Worm (Caenorhabditis elegans): ENCODE results near the gene ekl-5.

Gene ekl-5

ce11 chrX:13934574-13934973 lies 17.6 kb upstream of the ekl-5 start, which contains the start of gene elt-3:
elt-3 (plus strand) TSS chrX:13934874.
- TF ChIP-seq sdc-2 (tag; optimal IDR thresholded peaks at IDR 0.05), result no peak
- TF ChIP-seq pros-1 (tag; optimal IDR thresholded peaks at IDR 0.05), result no peak
- TF ChIP-seq ceh-19 (GFP tag; optimal IDR thresholded peaks at IDR 0.05), result no peak
- no peak for TF ChIP-seq Y22D7AL.16 (tag; optimal IDR thresholded peaks at IDR 0.05)
- no peak for TF ChIP-seq pha-2 (tag; optimal IDR thresholded peaks at IDR 0.05)
- TF ChIP-seq unc-42 (tag; optimal IDR thresholded peaks at IDR 0.05), result no peak
- TF ChIP-seq sox-4 (tag; optimal IDR thresholded peaks at IDR 0.05), result no peak
- TF ChIP-seq gmeb-2 (tag; optimal IDR thresholded peaks at IDR 0.05), result no peak
- TF ChIP-seq fkh-6 (tag; optimal IDR thresholded peaks at IDR 0.05), result no peak
- TF ChIP-seq hlh-8 (tag; optimal IDR thresholded peaks at IDR 0.05), result no peak
- no peak for TF ChIP-seq zip-5 (tag; optimal IDR thresholded peaks at IDR 0.05)
- TF ChIP-seq C38D4.7 (GFP tag; optimal IDR thresholded peaks at IDR 0.05), result no peak
- TF ChIP-seq ceh-6 (GFP tag; optimal IDR thresholded peaks at IDR 0.05), result no peak
- TF ChIP-seq hlh-15 (tag; optimal IDR thresholded peaks at IDR 0.05), result no peak
- no peak for TF ChIP-seq eyg-1 (tag; optimal IDR thresholded peaks at IDR 0.05)
- TF ChIP-seq nhr-11 (tag; optimal IDR thresholded peaks at IDR 0.05), result no peak
- TF ChIP-seq dve-1 (tag; optimal IDR thresholded peaks at IDR 0.05), result no peak
- TF ChIP-seq lin-11 (tag; optimal IDR thresholded peaks at IDR 0.05), result no peak
- no peak for TF ChIP-seq unc-3 (GFP tag; conservative IDR thresholded peaks at IDR 0.05)
- no peak for TF ChIP-seq unc-3 (tag; optimal IDR thresholded peaks at IDR 0.05)

- no peak for TF ChIP-seq dve-1 (tag; optimal IDR thresholded peaks at IDR 0.05)
- no peak for TF ChIP-seq lim-6 (tag; optimal IDR thresholded peaks at IDR 0.05)
- no peak for TF ChIP-seq pha-2 (tag; optimal IDR thresholded peaks at IDR 0.05)
- no peak for TF ChIP-seq syd-9 (tag; optimal IDR thresholded peaks at IDR 0.05)
- no peak for TF ChIP-seq hlh-13 (GFP tag; optimal IDR thresholded peaks at IDR 0.05)
- no peak for TF ChIP-seq hlh-8 (tag; optimal IDR thresholded peaks at IDR 0.05)
- no peak for TF ChIP-seq madf-2 (tag; optimal IDR thresholded peaks at IDR 0.05)
- no peak for TF ChIP-seq ceh-22 (tag; optimal IDR thresholded peaks at IDR 0.05)
- no peak for TF ChIP-seq hlh-30 (tag; optimal IDR thresholded peaks at IDR 0.05; ENCODE audit: insufficient read depth)
- TF ChIP-seq sox-4 (tag; optimal IDR thresholded peaks at IDR 0.05), result no peak
- no peak for TF ChIP-seq ets-4 (tag; optimal IDR thresholded peaks at IDR 0.05)
Observed at ce11 chrX:13929534-13929933, 12.6 kb upstream of the ekl-5 start, which contains the start of gene meg-1. meg-1 (minus strand) TSS chrX:13929634.

- no peak for TF ChIP-seq tbx-7 (tag; optimal IDR thresholded peaks at IDR 0.05)
- no peak for TF ChIP-seq ceh-48 (tag; optimal IDR thresholded peaks at IDR 0.05)
- TF ChIP-seq gmeb-2 (tag; optimal IDR thresholded peaks at IDR 0.05), result no peak
- TF ChIP-seq nhr-232 (tag; optimal IDR thresholded peaks at IDR 0.05), result no peak
- no peak for TF ChIP-seq tbx-2 (tag; optimal IDR thresholded peaks at IDR 0.05)
- no peak for TF ChIP-seq lim-6 (tag; optimal IDR thresholded peaks at IDR 0.05)
- no peak for TF ChIP-seq ref-2 (tag; optimal IDR thresholded peaks at IDR 0.05)
- TF ChIP-seq unc-86 (tag; optimal IDR thresholded peaks at IDR 0.05), result no peak
- no peak for TF ChIP-seq ceh-18 (tag; optimal IDR thresholded peaks at IDR 0.05)
- TF ChIP-seq mec-3 (tag; optimal IDR thresholded peaks at IDR 0.05; ENCODE audit: borderline replicate concordance), result no peak
- TF ChIP-seq ceh-34 (tag; optimal IDR thresholded peaks at IDR 0.05), result no peak
- no peak for TF ChIP-seq fkh-10 (GFP tag; optimal IDR thresholded peaks at IDR 0.05)
- TF ChIP-seq ceh-45 (GFP tag; IDR thresholded peaks at IDR 0.05), result no peak
- no peak for TF ChIP-seq unc-3 (GFP tag; conservative IDR thresholded peaks at IDR 0.05)
- no peak for TF ChIP-seq unc-3 (tag; optimal IDR thresholded peaks at IDR 0.05)
- TF ChIP-seq unc-42 (tag; optimal IDR thresholded peaks at IDR 0.05), result no peak
Observed at ce11 chrX:13928532-13928931, 11.6 kb upstream of the ekl-5 start.

- TF ChIP-seq pha-4 (tag; optimal IDR thresholded peaks at IDR 0.05), result no peak
- TF ChIP-seq hlh-15 (tag; optimal IDR thresholded peaks at IDR 0.05), result no peak
- TF ChIP-seq pha-2 (tag; optimal IDR thresholded peaks at IDR 0.05), result no peak
- TF ChIP-seq ceh-31 (tag; optimal IDR thresholded peaks at IDR 0.05), result no peak
- TF ChIP-seq nfya-1 (tag; optimal IDR thresholded peaks at IDR 0.05), result no peak
- no peak for TF ChIP-seq T23F11.4 (GFP tag; optimal IDR thresholded peaks at IDR 0.05)
- TF ChIP-seq gmeb-2 (tag; optimal IDR thresholded peaks at IDR 0.05), result no peak
- TF ChIP-seq pax-1 (tag; optimal IDR thresholded peaks at IDR 0.05), result no peak
- TF ChIP-seq ref-2 (tag; optimal IDR thresholded peaks at IDR 0.05), result no peak
- TF ChIP-seq npax-4 (tag; optimal IDR thresholded peaks at IDR 0.05), result no peak
- TF ChIP-seq elt-4 (tag; optimal IDR thresholded peaks at IDR 0.05), result no peak
- TF ChIP-seq ztf-16 (tag; optimal IDR thresholded peaks at IDR 0.05), result no peak
- TF ChIP-seq ceh-24 (tag; optimal IDR thresholded peaks at IDR 0.05), result no peak
- TF ChIP-seq ceh-34 (tag; optimal IDR thresholded peaks at IDR 0.05), result no peak
- no peak for TF ChIP-seq pat-9 (tag; optimal IDR thresholded peaks at IDR 0.05)
- TF ChIP-seq ceh-14 (tag; optimal IDR thresholded peaks at IDR 0.05), result no peak
Observed at ce11 chrX:13926029-13926428, 9.1 kb upstream of the ekl-5 start, which contains the start of gene meg-2. meg-2 (minus strand) TSS chrX:13926129.

Measured in whole organism, late embryonic.